Fruit fly (Drosophila melanogaster): ENCODE measurements around the gene MED25.

MED25 gene

dm6 chr3R:20008372-20009051, at the start of gene MED25, which contains the start of gene Hs6st:
Gene MED25 (plus strand): TSS chr3R:20008947.
Gene Hs6st (minus strand): TSS chr3R:20008512.
- TF ChIP-seq noc (tag; optimal IDR thresholded peaks at IDR 0.05), result peak; percentile 61

DNA sequence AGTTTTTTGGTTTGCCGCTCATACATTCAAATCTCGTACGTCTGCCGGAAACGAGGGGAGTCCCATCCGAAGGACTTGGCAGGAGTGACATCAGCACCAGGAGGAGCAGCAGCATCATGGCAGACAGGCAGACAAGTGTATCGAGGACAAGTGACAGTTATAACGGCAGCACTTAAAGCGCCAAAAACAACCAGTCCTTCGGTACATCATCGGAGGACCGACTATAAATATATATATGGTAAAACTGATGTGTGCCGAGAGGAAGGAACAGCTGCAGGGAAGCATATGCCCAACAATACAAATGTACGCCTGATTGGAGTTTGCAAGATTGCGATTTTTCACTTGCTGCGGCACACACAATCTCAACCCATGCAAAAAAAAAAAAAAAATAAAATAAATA, 40.1 kb upstream of the MED25 start:
- no peak for TF ChIP-seq noc (tag; optimal IDR thresholded peaks at IDR 0.05)

- no peak for TF ChIP-seq noc (tag; optimal IDR thresholded peaks at IDR 0.05)
Measured at dm6 chr3R:19972598-19972997, 36.1 kb upstream of the MED25 start, which contains the start of gene CG31213. Gene CG31213 (plus strand): TSS chr3R:19972898.

DNA sequence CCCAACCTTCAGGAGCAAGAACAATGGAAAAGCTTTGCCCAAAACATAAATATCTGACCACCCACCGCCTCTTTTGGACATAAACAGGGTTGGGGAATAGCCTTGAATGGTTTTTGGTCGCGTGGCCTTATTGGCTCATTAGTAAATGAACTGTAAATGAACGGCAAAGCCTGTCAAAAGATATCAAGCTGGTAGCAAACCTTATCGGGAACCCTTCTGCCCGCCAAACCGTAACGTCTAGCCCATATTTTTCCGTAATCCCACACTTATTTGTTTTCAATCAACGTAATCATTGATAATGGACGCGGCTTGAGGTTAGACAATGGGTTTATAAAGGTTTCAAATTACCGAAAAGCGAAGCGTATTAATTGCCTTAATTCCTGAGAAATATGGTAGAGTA, 23.4 kb upstream of the MED25 start:
- no peak for TF ChIP-seq noc (tag; optimal IDR thresholded peaks at IDR 0.05)

- no peak for TF ChIP-seq noc (tag; optimal IDR thresholded peaks at IDR 0.05)
Measured at dm6 chr3R:19995408-19995807, 13.3 kb upstream of the MED25 start.

DNA sequence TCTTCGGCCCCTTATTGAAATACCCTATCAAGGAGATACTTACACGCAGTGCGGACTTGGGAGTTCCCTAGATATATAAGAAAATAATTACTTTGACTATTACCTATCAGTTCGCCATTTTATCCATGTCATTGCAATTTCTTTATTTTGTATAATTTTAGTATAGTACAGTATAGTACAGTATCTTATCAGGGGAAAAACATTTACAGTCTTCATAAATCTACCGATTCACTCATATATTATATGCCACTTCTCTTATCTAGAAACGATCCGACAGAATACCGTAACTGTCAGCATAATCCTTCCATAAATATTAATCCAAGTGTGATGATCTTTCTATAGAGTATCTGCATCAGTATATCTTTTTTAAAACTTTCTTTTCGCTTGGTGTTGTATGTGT, 12.3 kb upstream of the MED25 start:
- TF ChIP-seq noc (tag; optimal IDR thresholded peaks at IDR 0.05), result no peak

DNA sequence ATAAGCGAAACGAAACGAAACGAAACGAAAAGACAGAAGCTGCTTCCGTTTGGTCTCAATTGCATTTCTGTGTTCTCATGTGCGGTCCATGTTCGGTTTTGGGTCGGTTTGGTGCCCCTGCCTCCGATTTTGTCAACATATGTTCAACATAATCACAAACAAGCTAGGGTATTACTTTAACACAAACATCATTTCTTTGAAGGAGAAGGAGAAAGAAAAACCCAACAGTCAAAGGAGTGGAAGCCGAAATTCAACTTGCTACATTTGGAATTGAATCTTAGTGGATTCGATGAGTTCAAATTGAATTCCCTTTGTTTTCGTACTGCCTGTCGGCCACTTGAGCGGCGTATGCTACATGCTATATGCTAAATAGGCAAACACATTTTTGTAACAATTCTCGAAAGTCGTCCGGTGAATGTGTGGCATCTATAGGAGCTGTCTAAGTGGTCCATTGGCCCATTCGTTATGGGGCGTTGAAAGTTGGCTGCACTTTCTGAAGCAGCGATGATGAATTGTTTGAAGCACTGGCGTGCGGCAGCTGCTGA, 11.1 kb upstream of the MED25 start:
- no peak for TF ChIP-seq noc (tag; optimal IDR thresholded peaks at IDR 0.05)

dm6 chr3R:19998418-19998817, 10.3 kb upstream of the MED25 start:
- TF ChIP-seq noc (tag; optimal IDR thresholded peaks at IDR 0.05), result peak; percentile 4

- peak; percentile 86 for TF ChIP-seq noc (tag; optimal IDR thresholded peaks at IDR 0.05)
Measured at dm6 chr3R:19999474-19999873, 9.3 kb upstream of the MED25 start.

dm6 chr3R:20001595-20001997, 7.2 kb upstream of the MED25 start:
- TF ChIP-seq noc (tag; optimal IDR thresholded peaks at IDR 0.05), result no peak

DNA sequence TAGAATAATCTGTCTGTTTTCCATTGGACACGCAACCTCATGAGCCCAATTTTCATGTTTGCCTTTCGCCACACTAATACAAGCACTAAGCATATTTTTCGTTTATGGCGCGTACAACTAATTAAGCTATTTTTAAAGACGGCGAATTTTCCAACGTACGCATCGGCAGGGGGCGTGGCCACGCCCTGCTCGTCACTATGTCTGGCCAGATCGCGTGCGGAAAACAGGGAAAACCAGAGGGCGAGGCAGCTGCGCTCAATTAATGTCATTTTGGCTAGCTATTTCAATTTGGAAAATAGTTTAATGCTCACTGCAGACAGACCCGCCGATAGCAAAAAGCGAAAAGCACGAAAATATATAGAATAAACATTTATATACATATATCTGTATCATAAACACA, 4.0 kb upstream of the MED25 start:
- no peak for TF ChIP-seq noc (tag; optimal IDR thresholded peaks at IDR 0.05)

DNA sequence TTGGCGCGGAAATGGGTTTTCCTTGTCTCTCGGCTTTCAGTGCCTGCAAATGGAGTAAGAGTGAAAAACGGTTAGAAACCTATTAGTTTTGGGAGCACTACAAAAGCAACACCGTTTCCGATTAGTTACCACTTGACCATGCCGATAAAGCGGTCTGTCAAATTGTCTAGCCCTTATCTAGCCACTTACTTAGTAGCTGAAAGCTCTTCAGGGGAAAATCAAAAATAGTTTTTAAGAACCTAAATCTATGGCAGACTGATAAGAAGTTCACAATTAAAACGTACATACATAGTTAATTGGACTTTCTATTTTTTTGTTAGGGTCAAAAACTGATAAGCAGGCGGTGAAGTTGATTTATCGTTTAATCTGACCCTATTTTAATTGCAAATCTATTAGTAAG, 2.1 kb upstream of the MED25 start:
- TF ChIP-seq noc (tag; optimal IDR thresholded peaks at IDR 0.05), result peak; percentile 68

- TF ChIP-seq noc (tag; optimal IDR thresholded peaks at IDR 0.05), result no peak
Measured at dm6 chr3R:20007399-20008285, 1.1 kb upstream of the MED25 start.

dm6 chr3R:20010942-20011341, 2.2 kb downstream of the MED25 start:
- TF ChIP-seq noc (tag; optimal IDR thresholded peaks at IDR 0.05), result no peak

dm6 chr3R:20012688-20013087, 3.9 kb downstream of the MED25 start:
- no peak for TF ChIP-seq noc (tag; optimal IDR thresholded peaks at IDR 0.05)

DNA sequence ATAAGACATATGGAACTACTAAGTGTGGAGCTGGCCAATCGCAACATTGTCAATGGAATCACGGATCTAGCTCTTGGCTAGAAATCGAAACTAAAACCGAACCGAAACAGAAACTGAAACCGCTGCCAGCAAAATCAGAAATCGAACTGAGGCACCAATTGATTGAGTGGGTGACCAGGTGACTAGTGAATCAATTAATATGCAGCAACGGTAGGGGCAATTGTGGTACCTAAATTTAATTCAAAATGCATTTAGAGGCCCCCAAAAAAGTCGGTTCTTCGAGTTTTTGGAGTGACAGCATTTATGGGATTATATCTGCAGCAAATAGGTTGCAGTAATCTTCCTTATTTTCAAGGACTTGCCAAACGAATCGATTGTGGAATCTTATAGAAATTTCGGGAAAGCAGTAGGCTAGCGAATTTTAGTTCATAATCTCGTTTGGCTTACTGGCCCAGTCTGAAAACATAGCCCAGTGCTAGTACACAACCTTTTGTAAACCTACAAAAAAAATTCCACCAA, 4.7 kb downstream of the MED25 start, which contains the start of the genes CG17190 and CG4836:
CG17190 (minus strand) TSS at position 101 of the 519 bp plus-strand sequence.
CG4836 (plus strand) TSS at position 469 of the 519 bp plus-strand sequence.
- no peak for TF ChIP-seq noc (tag; optimal IDR thresholded peaks at IDR 0.05)

All from whole organism, larva.